Worm (Caenorhabditis elegans): ENCODE measurements around the gene F54G2.1.

- TF ChIP-seq dao-5 (tag; optimal IDR thresholded peaks at IDR 0.05) (no peak), him-1 (tag; optimal IDR thresholded peaks at IDR 0.05) (no peak)
Measured at ce11 chrX:2667779-2668178, 3.6 kb upstream of the F54G2.1 start, which contains the start of gene C09B7.2.
